Worm (Caenorhabditis elegans) whole organism, L3 larva: ENCODE results near the gene nsph-1.1.

ENCODE experiments used
- elt-1 ChIP-seq: fragments of 150-350 bp; optimal IDR thresholded peaks from 2 replicates; lab custom pipeline; 2014; ENCODE audit warnings: missing biosample characterization, missing genetic modification characterization
- elt-3 ChIP-seq, 3 experiments: fragments of 150-350 bp in 1 of 3; sonication (generic microtip) in 2 of 3; optimal IDR thresholded peaks; 2 replicates in 2 of 3; 4 replicates in 1 of 3; lab custom pipeline; 2014 to 2017; ENCODE audit warnings: missing biosample characterization in 3 of 3, missing genetic modification characterization in 3 of 3
- lin-39 ChIP-seq: fragments of 150-350 bp; optimal IDR thresholded peaks from 2 replicates; lab custom pipeline; 2018; ENCODE audit warnings: missing biosample characterization, missing genetic modification reagents, missing genetic modification characterization
- mml-1 ChIP-seq: fragments of 150-350 bp; sonication (generic microtip); optimal IDR thresholded peaks from 3 replicates; lab custom pipeline; 2014; ENCODE audit warnings: missing biosample characterization, missing genetic modification characterization
- nhr-23 ChIP-seq: fragments of 150-350 bp; optimal IDR thresholded peaks from 2 replicates; lab custom pipeline; 2014; ENCODE audit warnings: missing biosample characterization, missing genetic modification reagents, missing genetic modification characterization
- nhr-25 ChIP-seq: sonication (generic microtip); optimal IDR thresholded peaks from 2 replicates; lab custom pipeline; 2017; ENCODE audit warnings: missing biosample characterization, missing genetic modification characterization
- skn-1 ChIP-seq: fragments of 150-350 bp; optimal IDR thresholded peaks from 2 replicates; lab custom pipeline; 2014; ENCODE audit warnings: missing biosample characterization, missing genetic modification characterization
- snpc-4 ChIP-seq: fragments of 150-350 bp; optimal IDR thresholded peaks from 2 replicates; lab custom pipeline; 2014; ENCODE audit warnings: missing biosample characterization, missing genetic modification characterization
- ztf-4 ChIP-seq: fragments of 150-350 bp; optimal IDR thresholded peaks from 2 replicates; lab custom pipeline; 2014; ENCODE audit warnings: missing biosample characterization, missing genetic modification characterization

ce11 chrII:8745449-8746297, 20.9 kb upstream of the nsph-1.1 start:
- TF ChIP-seq elt-3 (tag; optimal IDR thresholded peaks at IDR 0.05; lab: Kevin White, UChicago) (no peak), elt-1 (tag; lab: Kevin White, UChicago) (no peak), skn-1 (tag; lab: Kevin White, UChicago) (no peak), ztf-4 (no peak), mml-1 (tag; lab: Kevin White, UChicago) (no peak), nhr-23 (tag; lab: Kevin White, UChicago) (no peak), snpc-4 (tag; lab: Kevin White, UChicago) (no peak), nhr-25 (tag; lab: Kevin White, UChicago) (peak; percentile 6), lin-39 (no peak)
